Fruit fly (Drosophila melanogaster) Kc167 (cell line): ENCODE data around the gene TSG101.

Experiments
- h ChIP-seq: fragments of >200 bp; optimal IDR thresholded peaks from 3 replicates; lab custom pipeline; 2018; ENCODE audit warnings: missing external identifiers
- psq ChIP-seq: fragments of >200 bp; optimal IDR thresholded peaks from 2 replicates; lab custom pipeline; 2017; ENCODE audit warnings: missing external identifiers
- ttk ChIP-seq: sonication (Bioruptor generic); optimal IDR thresholded peaks from 2 replicates; lab custom pipeline; 2017; ENCODE audit warnings: missing external identifiers

dm6 chr3L:16889545-16889944 is 47.5 kb downstream of the TSG101 start:
- TF ChIP-seq ttk: no peak
- no peak for TF ChIP-seq psq
- no peak for TF ChIP-seq h (lab: Kevin White, UChicago)
